Worm (Caenorhabditis elegans) whole organism, L1 larva: ENCODE data around the gene D2096.11.

Experiments
- C04F5.9 ChIP-seq: sonication (generic microtip); optimal IDR thresholded peaks from 2 replicates; lab custom pipeline; 2016; ENCODE audit warnings: missing genetic modification characterization, missing compliant biosample characterization
- C16A3.4 ChIP-seq: fragments of 150-350 bp; optimal IDR thresholded peaks from 2 replicates; lab custom pipeline; 2014; ENCODE audit warnings: missing biosample characterization, missing genetic modification characterization
- F16B12.6 ChIP-seq: fragments of 150-350 bp; optimal IDR thresholded peaks from 2 replicates; lab custom pipeline; 2014; ENCODE audit warnings: missing biosample characterization, missing genetic modification characterization
- aha-1 ChIP-seq: fragments of 150-350 bp; optimal IDR thresholded peaks from 2 replicates; lab custom pipeline; 2014; ENCODE audit warnings: missing biosample characterization, missing genetic modification characterization
- ama-1 ChIP-seq: fragments of 150-350 bp; optimal IDR thresholded peaks from 2 replicates; lab custom pipeline; 2014
- blmp-1 ChIP-seq: fragments of 150-350 bp; optimal IDR thresholded peaks from 2 replicates; lab custom pipeline; 2014; ENCODE audit warnings: missing biosample characterization, missing genetic modification characterization
- ceh-63 ChIP-seq: fragments of 200-800 bp; sonication (Bioruptor generic); optimal IDR thresholded peaks from 2 replicates; lab custom pipeline; 2018; ENCODE audit warnings: mild to moderate bottlenecking, missing genetic modification characterization, missing compliant biosample characterization
- ceh-88 ChIP-seq: fragments of 200-800 bp; sonication (Bioruptor generic); IDR thresholded peaks from 2 replicates; pipeline ENCODE4 v1.3.6; 2022; ENCODE audit warnings: missing genetic modification characterization, missing compliant biosample characterization
- ces-1 ChIP-seq: fragments of 150-350 bp; optimal IDR thresholded peaks from 2 replicates; lab custom pipeline; 2014; ENCODE audit warnings: missing biosample characterization, missing genetic modification reagents, missing genetic modification characterization
- dpl-1 ChIP-seq, 3 experiments: fragments of 150-350 bp in 2 of 3; sonication (generic microtip) in 1 of 3; optimal IDR thresholded peaks; 2 replicates each; lab custom pipeline; 2014 to 2017; ENCODE audit warnings: missing biosample characterization in 3 of 3, missing genetic modification characterization in 3 of 3, missing genetic modification reagents in 3 of 3
- dsc-1 ChIP-seq: sonication (generic microtip); optimal IDR thresholded peaks from 2 replicates; lab custom pipeline; 2016; ENCODE audit warnings: mild to moderate bottlenecking, missing genetic modification characterization, missing compliant biosample characterization
- egl-27 ChIP-seq, 2 experiments: fragments of 150-350 bp in 1 of 2; sonication (generic microtip); optimal IDR thresholded peaks; 3 replicates each; lab custom pipeline; 2017 to 2018; ENCODE audit warnings: missing biosample characterization in 2 of 2, missing genetic modification characterization in 2 of 2, missing genetic modification reagents in 2 of 2
- elt-2 ChIP-seq: sonication (generic microtip); optimal IDR thresholded peaks from 2 replicates; lab custom pipeline; 2016; ENCODE audit warnings: missing genetic modification characterization, mild to moderate bottlenecking, inconsistent platforms, missing compliant biosample characterization, missing genetic modification reagents
- elt-3 ChIP-seq, 6 experiments: fragments of 150-350 bp in 1 of 6; sonication (generic microtip); optimal IDR thresholded peaks; 2 replicates each; lab custom pipeline; 2017 to 2018; ENCODE audit warnings: missing biosample characterization in 6 of 6, missing genetic modification characterization in 6 of 6, inconsistent platforms in 1 of 6
- fkh-10 ChIP-seq: sonication (generic microtip); optimal IDR thresholded peaks from 2 replicates; lab custom pipeline; 2017; ENCODE audit warnings: missing biosample characterization, missing genetic modification reagents, missing genetic modification characterization
- fkh-4 ChIP-seq: sonication (generic microtip); optimal IDR thresholded peaks from 2 replicates; lab custom pipeline; 2016; ENCODE audit warnings: missing compliant biosample characterization, missing genetic modification characterization, borderline replicate concordance
- grh-1 ChIP-seq: fragments of 200-800 bp; sonication (Bioruptor generic); IDR thresholded peaks from 2 replicates; pipeline ENCODE4 v1.3.6; 2022; ENCODE audit warnings: missing genetic modification reagents, missing genetic modification characterization, missing compliant biosample characterization
- isw-1 ChIP-seq: fragments of 200-800 bp; sonication (Bioruptor generic); IDR thresholded peaks from 2 replicates; pipeline ENCODE4 v1.3.6; 2022; ENCODE audit warnings: missing genetic modification characterization, missing compliant biosample characterization
- jun-1 ChIP-seq: fragments of 150-350 bp; optimal IDR thresholded peaks from 2 replicates; lab custom pipeline; 2014; ENCODE audit warnings: missing biosample characterization, missing genetic modification reagents, missing genetic modification characterization
- lin-13 ChIP-seq: fragments of 150-350 bp; optimal IDR thresholded peaks from 2 replicates; lab custom pipeline; 2014; ENCODE audit warnings: missing biosample characterization, missing genetic modification reagents, missing genetic modification characterization
- lin-14 ChIP-seq: fragments of 200-800 bp; sonication (Bioruptor generic); optimal IDR thresholded peaks from 2 replicates; lab custom pipeline; 2018; ENCODE audit warnings: mild to moderate bottlenecking, missing genetic modification characterization, moderate library complexity, missing compliant biosample characterization
- lin-35 ChIP-seq, 2 experiments: fragments of 150-350 bp; optimal IDR thresholded peaks; 2 replicates each; lab custom pipeline; 2014; ENCODE audit warnings: missing biosample characterization in 2 of 2, missing genetic modification characterization in 2 of 2, missing genetic modification reagents in 2 of 2
- lin-39 ChIP-seq: fragments of 150-350 bp; optimal IDR thresholded peaks from 2 replicates; lab custom pipeline; 2014; ENCODE audit warnings: missing biosample characterization, missing genetic modification reagents, missing genetic modification characterization
- lir-3 ChIP-seq: sonication (generic microtip); optimal IDR thresholded peaks from 2 replicates; lab custom pipeline; 2016; ENCODE audit warnings: mild to moderate bottlenecking, missing genetic modification characterization, moderate library complexity, missing compliant biosample characterization; ENCODE audit not compliant: poor library complexity
- lsy-2 ChIP-seq, 2 experiments: fragments of 150-350 bp; optimal IDR thresholded peaks; 2 replicates each; lab custom pipeline; 2014; ENCODE audit warnings: missing biosample characterization in 2 of 2, missing genetic modification characterization in 2 of 2
- mab-9 ChIP-seq: fragments of 200-800 bp; sonication (Bioruptor generic); IDR thresholded peaks from 2 replicates; pipeline ENCODE4 v1.3.6; 2022; ENCODE audit warnings: missing genetic modification reagents, missing genetic modification characterization, missing compliant biosample characterization
- mep-1 ChIP-seq: fragments of 150-350 bp; optimal IDR thresholded peaks from 2 replicates; lab custom pipeline; 2014; ENCODE audit warnings: missing biosample characterization, missing genetic modification characterization
- nhr-11 ChIP-seq: fragments of 150-350 bp; optimal IDR thresholded peaks from 2 replicates; lab custom pipeline; 2014; ENCODE audit warnings: missing biosample characterization, missing genetic modification characterization
- nhr-20 ChIP-seq: sonication (generic microtip); optimal IDR thresholded peaks from 2 replicates; lab custom pipeline; 2016; ENCODE audit warnings: mild to moderate bottlenecking, missing genetic modification characterization, missing compliant biosample characterization
- nhr-76 ChIP-seq: sonication (generic microtip); optimal IDR thresholded peaks from 2 replicates; lab custom pipeline; 2017; ENCODE audit warnings: missing biosample characterization, missing genetic modification characterization
- nhr-77 ChIP-seq: fragments of 150-350 bp; optimal IDR thresholded peaks from 2 replicates; lab custom pipeline; 2014; ENCODE audit warnings: missing biosample characterization, missing genetic modification characterization
- nhr-85 ChIP-seq: sonication (generic microtip); peaks from one replicate; lab custom pipeline; 2016; ENCODE audit warnings: missing genetic modification characterization, inconsistent platforms, missing compliant biosample characterization
- nhr-90 ChIP-seq: sonication (generic microtip); optimal IDR thresholded peaks from 2 replicates; lab custom pipeline; 2016; ENCODE audit warnings: mild to moderate bottlenecking, missing genetic modification characterization, missing compliant biosample characterization; ENCODE audit not compliant: poor library complexity
- pag-3 ChIP-seq: sonication (generic microtip); optimal IDR thresholded peaks from 2 replicates; lab custom pipeline; 2017; ENCODE audit warnings: missing genetic modification characterization, mild to moderate bottlenecking, missing compliant biosample characterization, antibody characterized with exemption, borderline replicate concordance; ENCODE audit not compliant: insufficient read depth
- pqm-1 ChIP-seq: sonication (generic microtip); optimal IDR thresholded peaks from 3 replicates; lab custom pipeline; 2017; ENCODE audit warnings: missing biosample characterization, missing genetic modification characterization
- rnt-1 ChIP-seq: sonication (generic microtip); optimal IDR thresholded peaks from 2 replicates; lab custom pipeline; 2016; ENCODE audit warnings: mild to moderate bottlenecking, missing genetic modification characterization, moderate library complexity, missing compliant biosample characterization
- skn-1 ChIP-seq: fragments of 150-350 bp; optimal IDR thresholded peaks from 2 replicates; lab custom pipeline; 2014; ENCODE audit warnings: missing biosample characterization, missing genetic modification characterization
- snpc-4 ChIP-seq: fragments of 150-350 bp; optimal IDR thresholded peaks from 2 replicates; lab custom pipeline; 2014; ENCODE audit warnings: missing biosample characterization, missing genetic modification characterization
- snu-23 ChIP-seq: sonication (generic microtip); optimal IDR thresholded peaks from 2 replicates; lab custom pipeline; 2016; ENCODE audit warnings: missing genetic modification characterization, missing compliant biosample characterization
- sup-37 ChIP-seq: fragments of 200-800 bp; sonication (Bioruptor generic); optimal IDR thresholded peaks from 2 replicates; lab custom pipeline; 2018; ENCODE audit warnings: mild to moderate bottlenecking, missing genetic modification characterization, missing compliant biosample characterization
- swsn-7 ChIP-seq: sonication (generic microtip); optimal IDR thresholded peaks from 2 replicates; lab custom pipeline; 2016; ENCODE audit warnings: missing genetic modification characterization, missing compliant biosample characterization
- unc-130 ChIP-seq: fragments of 150-350 bp; optimal IDR thresholded peaks from 2 replicates; lab custom pipeline; 2017; ENCODE audit warnings: missing biosample characterization, missing genetic modification characterization, inconsistent platforms
- unc-30 ChIP-seq: sonication (generic microtip); optimal IDR thresholded peaks from 2 replicates; lab custom pipeline; 2017; ENCODE audit warnings: missing biosample characterization, missing genetic modification characterization
- unc-62 ChIP-seq: fragments of 150-350 bp; optimal IDR thresholded peaks from 2 replicates; lab custom pipeline; 2014; ENCODE audit warnings: missing biosample characterization, missing genetic modification reagents, missing genetic modification characterization
- unc-98 ChIP-seq: fragments of 200-800 bp; sonication (Bioruptor generic); IDR thresholded peaks from 2 replicates; pipeline ENCODE4 v1.3.6; 2022; ENCODE audit warnings: missing genetic modification characterization, missing compliant biosample characterization
- zip-4 ChIP-seq: fragments of 200-800 bp; sonication (Bioruptor generic); optimal IDR thresholded peaks from 2 replicates; lab custom pipeline; 2018; ENCODE audit warnings: mild to moderate bottlenecking, missing genetic modification characterization, moderate library complexity, missing compliant biosample characterization
- ztf-11 ChIP-seq, 2 experiments: sonication (generic microtip); optimal IDR thresholded peaks; 2 replicates each; lab custom pipeline; 2016 to 2017; ENCODE audit warnings: missing genetic modification characterization in 2 of 2, missing biosample characterization in 1 of 2, missing compliant biosample characterization in 1 of 2
- ztf-4 ChIP-seq: fragments of 150-350 bp; optimal IDR thresholded peaks from 2 replicates; lab custom pipeline; 2014; ENCODE audit warnings: missing biosample characterization, missing genetic modification characterization

Gene D2096.11

ce11 chrIV:8394105-8394504 is at the start of gene D2096.11:
D2096.11 (minus strand) TSS chrIV:8394205.
- TF ChIP-seq lin-35 (GFP tag; optimal IDR thresholded peaks at IDR 0.05; lab: Kevin White, UChicago) (no peak), snu-23 (GFP tag; lab: Kevin White, UChicago) (no peak), dsc-1 (no peak), F16B12.6 (tag; lab: Kevin White, UChicago) (no peak), lin-14 (GFP tag; lab: Kevin White, UChicago) (no peak), isw-1 (GFP tag; lab: Robert Waterston, UW) (no peak), nhr-85 (tag; lab: Kevin White, UChicago) (no peak), ces-1 (no peak), pag-3 (tag; lab: Kevin White, UChicago) (no peak), swsn-7 (tag; lab: Kevin White, UChicago) (no peak), elt-3 (tag; optimal IDR thresholded peaks at IDR 0.05; lab: Kevin White, UChicago) (no peak), mep-1 (tag; lab: Kevin White, UChicago) (no peak), nhr-11 (tag; lab: Kevin White, UChicago) (no peak), C04F5.9 (tag; lab: Kevin White, UChicago) (no peak), skn-1 (tag; lab: Kevin White, UChicago) (no peak), ztf-4 (tag; lab: Kevin White, UChicago) (no peak), egl-27 (tag; optimal IDR thresholded peaks at IDR 0.05; lab: Kevin White, UChicago) (no peak), nhr-90 (tag; lab: Kevin White, UChicago) (no peak), unc-98 (GFP tag; lab: Robert Waterston, UW) (no peak)

- peak; percentile 82 for TF ChIP-seq ceh-88
- peak; percentile 86 for TF ChIP-seq fkh-10 (GFP tag; lab: Kevin White, UChicago)
- TF ChIP-seq unc-62 = peak; percentile 19
- peak; percentile 94 for TF ChIP-seq rnt-1 (tag; lab: Kevin White, UChicago)
- peak; percentile 95 for TF ChIP-seq nhr-77 (tag; lab: Kevin White, UChicago)
- TF ChIP-seq sup-37 (GFP tag; lab: Kevin White, UChicago) = no peak
- TF ChIP-seq lir-3 (tag; lab: Kevin White, UChicago) = peak; percentile 67
- TF ChIP-seq jun-1 = peak; percentile 96
- peak in 5 of 6 experiments; percentile 66 to 93 (median 85) for TF ChIP-seq elt-3 (tag; optimal IDR thresholded peaks at IDR 0.05; lab: Kevin White, UChicago)
- no peak for TF ChIP-seq unc-30 (tag; lab: Kevin White, UChicago)
- peak; percentile 16 for TF ChIP-seq fkh-4 (tag; lab: Kevin White, UChicago)
- TF ChIP-seq nhr-20 (tag; lab: Kevin White, UChicago) = peak; percentile 94
- TF ChIP-seq lin-13 (GFP tag; lab: Kevin White, UChicago) = peak; percentile 97
- TF ChIP-seq mab-9 = peak; percentile 43; the same call in 1 of the 2 replicates
- peak in 1 of 2 experiments; percentile 84 for TF ChIP-seq ztf-11 (tag; optimal IDR thresholded peaks at IDR 0.05; lab: Kevin White, UChicago)
- peak; percentile 88 for TF ChIP-seq unc-130
- TF ChIP-seq egl-27 (tag; optimal IDR thresholded peaks at IDR 0.05; lab: Kevin White, UChicago) = peak; percentile 50 to 72
- peak; percentile 97 for TF ChIP-seq skn-1 (tag; lab: Kevin White, UChicago)
- peak; percentile 95 for TF ChIP-seq mep-1 (tag; lab: Kevin White, UChicago)
- no peak for TF ChIP-seq pqm-1 (tag; lab: Kevin White, UChicago)
- TF ChIP-seq dpl-1 (GFP tag; optimal IDR thresholded peaks at IDR 0.05; lab: Kevin White, UChicago) = peak; percentile 81 to 84 (median 83)
- TF ChIP-seq ceh-63 = no peak
- TF ChIP-seq lin-35 (GFP tag; optimal IDR thresholded peaks at IDR 0.05; lab: Kevin White, UChicago) = peak; percentile 82 to 94
- TF ChIP-seq lin-39 (tag; lab: Kevin White, UChicago) = peak; percentile 72
- peak; percentile 99 to 100 for TF ChIP-seq lsy-2 (tag; optimal IDR thresholded peaks at IDR 0.05; lab: Kevin White, UChicago)
- TF ChIP-seq aha-1 (tag; lab: Kevin White, UChicago) = peak; percentile 57
- peak; percentile 95 for TF ChIP-seq snpc-4 (tag; lab: Kevin White, UChicago)
- peak; percentile 92 for TF ChIP-seq swsn-7 (tag; lab: Kevin White, UChicago)
- TF ChIP-seq grh-1 (GFP tag; lab: Robert Waterston, UW) = peak; percentile 93
- peak; percentile 87 for TF ChIP-seq blmp-1 (tag; lab: Kevin White, UChicago)
- TF ChIP-seq zip-4 = peak; percentile 29
- peak; percentile 94 for TF ChIP-seq ama-1 (lab: Kevin White, UChicago)
- peak; percentile 49 for TF ChIP-seq elt-2 (tag; lab: Kevin White, UChicago)
- TF ChIP-seq F16B12.6 (tag; lab: Kevin White, UChicago) = peak; percentile 56
- peak; percentile 98 for TF ChIP-seq C16A3.4 (tag; lab: Kevin White, UChicago)
- TF ChIP-seq nhr-76 (tag; lab: Kevin White, UChicago) = no peak
- TF ChIP-seq lin-14 (GFP tag; lab: Kevin White, UChicago) = peak; percentile 95
- TF ChIP-seq nhr-85 (tag; lab: Kevin White, UChicago) = peak; percentile 95
- no peak for TF ChIP-seq unc-98 (GFP tag; lab: Robert Waterston, UW)
These were observed 38.7 kb upstream of the D2096.11 start, which contains the start of the genes T26A8.4 and pdtf-1 for ce11 chrIV:8432709-8433108. T26A8.4 (minus strand) TSS chrIV:8432893. pdtf-1 (plus strand) TSS chrIV:8433038.
